Worm (Caenorhabditis elegans) whole organism, L2 larva: ENCODE measurements around the gene hrg-5.

Source experiments
- C34F6.9 ChIP-seq: fragments of 150-350 bp; optimal IDR thresholded peaks from 2 replicates; lab custom pipeline; 2014; ENCODE audit warnings: missing biosample characterization, missing genetic modification characterization
- R02D3.7 ChIP-seq: fragments of 150-350 bp; optimal IDR thresholded peaks from 2 replicates; lab custom pipeline; 2014; ENCODE audit warnings: missing biosample characterization, missing genetic modification characterization
- ZK546.5 ChIP-seq: sonication (generic microtip); optimal IDR thresholded peaks from 2 replicates; lab custom pipeline; 2017; ENCODE audit warnings: missing biosample characterization, missing genetic modification characterization
- crh-2 ChIP-seq: sonication (generic microtip); optimal IDR thresholded peaks from 2 replicates; lab custom pipeline; 2017; ENCODE audit warnings: missing biosample characterization, missing genetic modification characterization
- elt-3 ChIP-seq: sonication (generic microtip); optimal IDR thresholded peaks from 2 replicates; lab custom pipeline; 2017; ENCODE audit warnings: missing biosample characterization, missing genetic modification characterization
- fos-1 ChIP-seq: fragments of 150-350 bp; optimal IDR thresholded peaks from 2 replicates; lab custom pipeline; 2014; ENCODE audit warnings: missing biosample characterization, missing genetic modification characterization
- lin-13 ChIP-seq: fragments of 150-350 bp; optimal IDR thresholded peaks from 2 replicates; lab custom pipeline; 2014; ENCODE audit warnings: missing biosample characterization, missing genetic modification reagents, missing genetic modification characterization
- lin-39 ChIP-seq: fragments of 150-350 bp; optimal IDR thresholded peaks from 2 replicates; lab custom pipeline; 2014; ENCODE audit warnings: missing biosample characterization, missing genetic modification reagents, missing genetic modification characterization
- lsy-2 ChIP-seq, 2 experiments: fragments of 150-350 bp in 1 of 2; sonication (generic microtip) in 1 of 2; optimal IDR thresholded peaks; 2 replicates each; lab custom pipeline; 2014 to 2017; ENCODE audit warnings: missing biosample characterization in 2 of 2, missing genetic modification characterization in 2 of 2
- nhr-10 ChIP-seq: sonication (generic microtip); optimal IDR thresholded peaks from 2 replicates; lab custom pipeline; 2017; ENCODE audit warnings: missing biosample characterization, missing genetic modification characterization
- zag-1 ChIP-seq: fragments of 150-350 bp; optimal IDR thresholded peaks from 2 replicates; lab custom pipeline; 2014; ENCODE audit warnings: missing biosample characterization, missing genetic modification characterization

ce11 chrIV:11037118-11037719 lies 8.0 kb upstream of the hrg-5 start:
- no peak for TF ChIP-seq lin-39 (tag; lab: Kevin White, UChicago)
- peak; percentile 22 for TF ChIP-seq zag-1 (tag; lab: Kevin White, UChicago)
- TF ChIP-seq lin-13 (GFP tag; lab: Kevin White, UChicago): no peak
- TF ChIP-seq crh-2 (tag; lab: Kevin White, UChicago): no peak
- TF ChIP-seq lsy-2 (tag; optimal IDR thresholded peaks at IDR 0.05; lab: Kevin White, UChicago): peak in 1 of 2 experiments; percentile 33
- TF ChIP-seq C34F6.9 (tag; lab: Kevin White, UChicago): no peak
- TF ChIP-seq ZK546.5 (tag; lab: Kevin White, UChicago): no peak
- TF ChIP-seq fos-1 (tag; lab: Kevin White, UChicago): peak; percentile 73
- no peak for TF ChIP-seq elt-3 (tag; lab: Kevin White, UChicago)
- no peak for TF ChIP-seq nhr-10 (tag; lab: Kevin White, UChicago)
- no peak for TF ChIP-seq R02D3.7 (tag; lab: Kevin White, UChicago)
